Worm (Caenorhabditis elegans) whole organism, L4 larva: ENCODE measurements around the gene C01B10.7.
"Not testable (repeated sequence)": the region's sequence is repeated elsewhere in the genome, so short reads cannot be mapped to it uniquely, and the experiment has no call there.

Source experiments
- aly-2 ChIP-seq: sonication (generic microtip); optimal IDR thresholded peaks from 2 replicates; lab custom pipeline; 2018; ENCODE audit warnings: missing biosample characterization, missing genetic modification characterization
- ama-1 ChIP-seq: fragments of 150-350 bp; optimal IDR thresholded peaks from 2 replicates; lab custom pipeline; 2014; ENCODE audit warnings: inconsistent platforms, mixed read lengths
- ctbp-1 ChIP-seq: fragments of 200-800 bp; sonication (Bioruptor generic); IDR thresholded peaks from 2 replicates; pipeline ENCODE4 v1.3.6; 2022; ENCODE audit warnings: missing genetic modification reagents, missing genetic modification characterization, missing compliant biosample characterization

ce11 chrIV:6597918-6598317 is 40.4 kb upstream of the C01B10.7 start, which contains the start of gene nspb-4:
- not testable (repeated sequence) for TF ChIP-seq ctbp-1 (GFP tag; lab: Robert Waterston, UW); ama-1 (lab: Kevin White, UChicago); aly-2 (tag; lab: Kevin White, UChicago)
